Worm (Caenorhabditis elegans): ENCODE results near the gene aos-1.

Gene aos-1

DNA sequence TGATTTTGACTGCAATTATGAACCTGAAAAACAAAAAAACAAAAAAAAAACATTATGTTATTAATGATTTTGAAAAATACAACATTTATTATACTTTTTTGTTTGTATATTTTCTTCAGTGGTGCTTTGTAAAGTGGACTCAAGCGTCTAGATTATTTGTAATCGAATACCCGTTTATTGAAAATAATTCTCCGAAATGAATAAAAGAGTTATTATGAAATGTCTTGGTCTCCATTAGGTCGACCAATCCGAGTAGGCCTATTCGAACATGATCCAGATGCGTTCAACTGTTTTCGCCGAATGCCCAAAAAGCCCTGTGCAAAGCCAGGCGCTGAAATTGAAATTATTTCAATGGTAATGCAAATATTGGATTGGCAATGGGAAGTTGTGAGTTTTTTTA, 12.6 kb downstream of the aos-1 start, which contains the start of gene C08B6.5:
Gene C08B6.5 (plus strand): TSS at position 301 of the 400 bp plus-strand sequence.
- TF ChIP-seq tbx-37 (GFP tag; conservative IDR thresholded peaks at IDR 0.05) (no peak), tra-4 (tag; optimal IDR thresholded peaks at IDR 0.05) (no peak)

DNA sequence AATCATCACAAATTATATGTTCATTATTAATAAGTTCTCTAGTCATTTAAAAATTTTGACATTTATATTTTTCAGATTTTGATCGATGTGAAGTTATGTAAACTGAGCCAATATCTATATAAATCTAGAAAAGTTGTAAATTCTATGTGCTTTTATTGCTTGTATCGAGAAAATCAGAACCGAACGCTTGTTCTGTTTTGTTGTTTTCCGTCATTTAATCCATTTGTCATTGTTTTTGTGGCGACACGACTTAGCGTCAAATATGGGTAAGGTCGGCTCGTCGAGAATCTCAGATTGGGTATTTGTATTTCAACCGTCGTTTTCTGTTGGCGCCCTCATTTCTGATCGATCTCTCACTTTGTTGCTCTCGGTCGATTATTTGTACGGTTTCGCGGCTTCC, 15.8 kb downstream of the aos-1 start, which contains the start of gene cht-5:
Gene cht-5 (plus strand): TSS at position 301 of the 400 bp plus-strand sequence.
- no peak for TF ChIP-seq hmg-4 (GFP tag; optimal IDR thresholded peaks at IDR 0.05)
- no peak for TF ChIP-seq tbx-37 (GFP tag; conservative IDR thresholded peaks at IDR 0.05)
- TF ChIP-seq sea-1 (GFP tag; conservative IDR thresholded peaks at IDR 0.05), result no peak
- TF ChIP-seq ceh-36 (tag; optimal IDR thresholded peaks at IDR 0.05), result no peak
- TF ChIP-seq pes-1 (GFP tag; IDR thresholded peaks at IDR 0.05), result no peak
- no peak for TF ChIP-seq ets-7 (tag; optimal IDR thresholded peaks at IDR 0.05)
- TF ChIP-seq hnd-1 (tag; optimal IDR thresholded peaks at IDR 0.05), result no peak
- no peak for TF ChIP-seq F13C5.2 (tag; optimal IDR thresholded peaks at IDR 0.05)
- no peak for TF ChIP-seq tra-4 (tag; optimal IDR thresholded peaks at IDR 0.05)
- TF ChIP-seq aly-1 (tag; optimal IDR thresholded peaks at IDR 0.05), result no peak
- no peak for TF ChIP-seq B0310.2 (tag; optimal IDR thresholded peaks at IDR 0.05)
- TF ChIP-seq hmbx-1 (tag; optimal IDR thresholded peaks at IDR 0.05), result no peak

DNA sequence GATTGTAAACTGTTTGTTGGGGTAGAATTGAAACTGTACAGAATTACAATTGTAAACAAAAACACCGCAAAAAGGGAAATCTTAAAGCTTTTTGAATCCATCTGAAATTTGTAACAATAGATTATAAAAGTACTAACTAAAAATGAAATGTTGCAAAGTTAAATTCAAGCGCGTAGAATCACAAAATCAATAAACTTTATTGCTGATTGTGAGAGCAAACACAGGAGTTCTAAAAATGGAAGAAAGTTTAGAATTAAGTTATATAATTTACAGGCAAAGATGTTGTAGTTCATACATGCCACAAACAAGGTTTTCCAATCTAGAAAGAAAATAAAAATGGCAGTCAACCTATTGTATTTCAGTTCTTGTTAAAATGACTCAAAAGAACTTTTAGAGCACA, 17.9 kb downstream of the aos-1 start, which contains the start of gene C08B6.3:
Gene C08B6.3 (minus strand): TSS at position 101 of the 400 bp plus-strand sequence.
- no peak for TF ChIP-seq flt-1 (GFP tag; IDR thresholded peaks at IDR 0.05)
- TF ChIP-seq hmg-4 (GFP tag; optimal IDR thresholded peaks at IDR 0.05), result no peak
- no peak for TF ChIP-seq F13C5.2 (tag; optimal IDR thresholded peaks at IDR 0.05)
- TF ChIP-seq tbx-37 (GFP tag; conservative IDR thresholded peaks at IDR 0.05), result no peak
- no peak for TF ChIP-seq scrt-1 (GFP tag; IDR thresholded peaks at IDR 0.05)
- TF ChIP-seq tbx-11 (GFP tag; IDR thresholded peaks at IDR 0.05), result no peak

DNA sequence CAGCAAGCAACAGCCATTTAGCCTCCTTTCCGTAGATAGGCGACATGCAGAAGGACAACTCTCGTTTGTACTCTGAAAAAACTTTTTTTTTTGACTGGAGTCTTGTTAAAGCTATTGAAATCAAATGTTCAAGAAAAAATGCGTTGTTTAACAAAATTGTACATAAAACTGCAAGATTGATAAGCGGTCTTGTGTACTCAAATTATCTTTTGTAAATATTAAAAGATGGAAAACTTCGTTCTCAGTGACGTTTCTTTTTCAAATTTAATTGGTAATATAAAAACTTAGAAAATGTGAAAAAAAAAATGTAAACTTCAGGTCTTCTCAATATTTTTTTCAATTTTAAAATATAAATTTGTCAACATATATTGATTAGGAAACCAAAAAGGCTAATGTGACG, 19.0 kb downstream of the aos-1 start:
- TF ChIP-seq tbx-11 (GFP tag; IDR thresholded peaks at IDR 0.05) (no peak), sea-1 (GFP tag; conservative IDR thresholded peaks at IDR 0.05) (no peak)

DNA sequence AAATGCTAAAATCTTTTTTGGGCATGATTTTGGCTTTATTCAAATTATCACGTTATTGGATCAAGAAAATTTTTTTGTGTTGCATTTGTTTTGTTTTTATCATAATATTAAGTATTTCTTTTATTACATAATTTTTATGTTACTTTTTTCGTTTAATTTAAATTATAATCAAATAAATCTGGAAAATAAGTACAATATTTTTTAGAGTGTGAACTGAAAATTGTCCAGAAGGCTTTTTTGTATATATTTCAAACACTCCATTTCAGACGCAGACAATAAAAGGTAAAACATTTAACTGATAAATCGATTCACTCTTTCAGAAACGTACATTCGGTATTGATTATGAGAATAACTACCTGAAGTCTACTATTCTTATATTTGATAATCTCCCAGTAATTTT, 22.8 kb downstream of the aos-1 start, which contains the start of gene C08B6.11:
Gene C08B6.11 (plus strand): TSS at position 301 of the 400 bp plus-strand sequence.
- no peak for TF ChIP-seq aly-1 (tag; optimal IDR thresholded peaks at IDR 0.05)

DNA sequence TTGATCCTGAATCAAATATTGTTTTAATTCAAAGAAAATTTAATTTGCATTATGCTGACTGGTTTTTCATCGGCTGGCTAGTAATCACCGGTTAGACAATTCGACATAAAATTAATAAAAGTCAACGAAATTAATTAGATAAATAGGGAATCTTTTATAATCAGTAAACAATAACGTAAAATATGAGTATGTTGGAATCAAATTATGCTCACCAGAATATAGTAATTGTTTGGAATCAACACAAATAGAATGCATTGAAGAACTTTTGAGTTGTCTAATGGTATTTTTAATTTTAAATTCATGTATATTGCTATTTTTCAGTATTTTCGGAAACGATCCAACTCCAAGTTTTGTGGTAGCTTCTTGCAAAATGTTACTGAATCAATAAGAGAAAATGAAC, 24.7 kb downstream of the aos-1 start, which contains the start of gene C08B6.2:
Gene C08B6.2 (plus strand): TSS at position 301 of the 400 bp plus-strand sequence.
- TF ChIP-seq aly-1 (tag; optimal IDR thresholded peaks at IDR 0.05), result no peak
- TF ChIP-seq tbx-37 (GFP tag; conservative IDR thresholded peaks at IDR 0.05), result no peak
- TF ChIP-seq ets-7 (tag; optimal IDR thresholded peaks at IDR 0.05), result no peak
- no peak for TF ChIP-seq tra-4 (tag; optimal IDR thresholded peaks at IDR 0.05)
- no peak for TF ChIP-seq hmbx-1 (tag; optimal IDR thresholded peaks at IDR 0.05)
- TF ChIP-seq tbx-11 (GFP tag; IDR thresholded peaks at IDR 0.05), result no peak
- no peak for TF ChIP-seq ama-1 (optimal IDR thresholded peaks at IDR 0.05)
- no peak for TF ChIP-seq flt-1 (GFP tag; IDR thresholded peaks at IDR 0.05)
- no peak for TF ChIP-seq sea-1 (GFP tag; conservative IDR thresholded peaks at IDR 0.05)
- TF ChIP-seq scrt-1 (GFP tag; IDR thresholded peaks at IDR 0.05), result no peak

DNA sequence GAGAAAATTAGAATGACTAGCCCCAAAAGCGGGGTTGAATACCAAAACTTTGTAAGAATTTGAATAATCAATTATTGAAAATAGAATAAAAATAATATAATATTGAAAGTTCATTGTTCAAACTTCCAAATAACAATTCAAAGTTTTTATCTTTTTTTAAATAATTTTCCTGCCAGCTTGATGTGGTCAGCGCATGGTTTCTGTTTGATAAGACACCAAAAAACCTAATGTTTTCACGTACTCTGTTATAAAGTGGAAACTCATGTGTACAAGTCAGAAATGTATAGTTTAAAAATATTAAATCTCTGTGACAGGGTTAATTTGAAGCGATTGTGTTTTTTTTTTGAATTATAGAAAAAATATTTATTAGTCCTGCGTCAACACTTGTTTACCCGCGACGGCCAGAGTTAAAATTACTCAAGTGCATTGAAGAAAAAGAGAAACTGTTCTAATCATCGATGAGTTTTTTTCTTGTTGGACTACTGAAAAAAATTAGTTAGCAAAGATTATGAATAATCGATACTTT, 25.2 kb downstream of the aos-1 start, which contains the start of gene ugt-17:
Gene ugt-17 (minus strand): TSS at position 180 of the 526 bp plus-strand sequence.
- TF ChIP-seq hnd-1 (tag; optimal IDR thresholded peaks at IDR 0.05) (no peak), ets-7 (tag; optimal IDR thresholded peaks at IDR 0.05) (no peak), pes-1 (GFP tag; IDR thresholded peaks at IDR 0.05) (no peak), hmbx-1 (tag; optimal IDR thresholded peaks at IDR 0.05) (no peak), tbx-11 (GFP tag; IDR thresholded peaks at IDR 0.05) (no peak), aly-1 (tag; optimal IDR thresholded peaks at IDR 0.05) (no peak), ama-1 (optimal IDR thresholded peaks at IDR 0.05) (no peak), ceh-36 (tag; optimal IDR thresholded peaks at IDR 0.05) (no peak), sea-1 (GFP tag; conservative IDR thresholded peaks at IDR 0.05) (no peak), hmg-4 (GFP tag; optimal IDR thresholded peaks at IDR 0.05) (no peak), scrt-1 (GFP tag; IDR thresholded peaks at IDR 0.05) (no peak), F13C5.2 (tag; optimal IDR thresholded peaks at IDR 0.05) (no peak), ceh-13 (GFP tag; optimal IDR thresholded peaks at IDR 0.05) (no peak), tbx-37 (GFP tag; conservative IDR thresholded peaks at IDR 0.05) (no peak), flt-1 (GFP tag; IDR thresholded peaks at IDR 0.05) (no peak), B0310.2 (tag; optimal IDR thresholded peaks at IDR 0.05) (no peak)

DNA sequence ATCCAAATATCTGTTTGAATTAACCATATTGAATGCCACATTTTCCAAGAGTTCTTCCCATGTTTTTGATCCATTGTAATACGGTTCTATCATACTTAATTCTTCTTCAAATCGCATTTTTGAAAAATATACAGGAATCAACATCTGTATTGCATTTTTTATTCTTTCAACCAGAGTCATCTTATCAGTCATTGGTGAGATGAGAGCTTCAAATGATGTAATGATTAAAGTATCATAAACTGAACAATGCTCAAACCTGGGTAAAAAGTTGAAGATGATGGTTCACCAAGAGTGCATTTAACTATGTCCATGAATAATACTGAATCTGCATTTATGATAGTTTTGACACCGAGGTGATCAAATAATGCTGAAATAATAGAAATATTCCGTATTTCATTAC, 26.3 kb downstream of the aos-1 start:
- TF ChIP-seq aly-1 (tag; optimal IDR thresholded peaks at IDR 0.05) (no peak), tbx-11 (GFP tag; IDR thresholded peaks at IDR 0.05) (no peak), ceh-13 (GFP tag; optimal IDR thresholded peaks at IDR 0.05) (no peak), B0310.2 (tag; optimal IDR thresholded peaks at IDR 0.05) (no peak), hmbx-1 (tag; optimal IDR thresholded peaks at IDR 0.05) (no peak), pes-1 (GFP tag; IDR thresholded peaks at IDR 0.05) (no peak)

DNA sequence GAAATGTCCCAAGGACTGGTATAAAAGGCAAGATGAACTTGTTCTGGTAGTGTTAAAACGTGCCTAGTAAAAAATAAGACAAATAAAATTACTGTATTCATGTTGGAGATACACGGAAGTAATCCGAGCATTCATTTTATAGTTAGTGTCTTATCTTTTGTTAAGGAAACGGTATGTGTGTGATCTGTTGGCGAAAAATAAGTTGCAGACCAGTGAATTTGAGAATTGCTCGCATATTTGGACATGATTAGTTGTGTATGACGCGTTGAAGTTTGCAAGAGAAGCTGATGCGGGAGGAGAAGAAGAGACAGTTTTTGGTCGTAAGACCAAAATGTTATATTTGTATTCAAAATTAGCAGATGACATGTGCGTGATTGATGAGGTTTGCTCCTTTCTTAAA, 28.2 kb downstream of the aos-1 start, which contains the start of gene C08B6.14:
Gene C08B6.14 (minus strand): TSS at position 101 of the 400 bp plus-strand sequence.
- TF ChIP-seq ceh-13 (GFP tag; optimal IDR thresholded peaks at IDR 0.05) (no peak), tbx-37 (GFP tag; conservative IDR thresholded peaks at IDR 0.05) (no peak), sea-1 (GFP tag; conservative IDR thresholded peaks at IDR 0.05) (no peak), ceh-36 (tag; optimal IDR thresholded peaks at IDR 0.05) (no peak), aly-1 (tag; optimal IDR thresholded peaks at IDR 0.05) (no peak), F13C5.2 (tag; optimal IDR thresholded peaks at IDR 0.05) (no peak), tra-4 (tag; optimal IDR thresholded peaks at IDR 0.05) (no peak), B0310.2 (tag; optimal IDR thresholded peaks at IDR 0.05) (no peak), hmbx-1 (tag; optimal IDR thresholded peaks at IDR 0.05) (no peak), scrt-1 (GFP tag; IDR thresholded peaks at IDR 0.05) (no peak), ama-1 (optimal IDR thresholded peaks at IDR 0.05) (no peak), pes-1 (GFP tag; IDR thresholded peaks at IDR 0.05) (no peak), tbx-11 (GFP tag; IDR thresholded peaks at IDR 0.05) (no peak), ets-7 (tag; optimal IDR thresholded peaks at IDR 0.05) (no peak)
